Worm (Caenorhabditis elegans): ENCODE data around the gene F59B10.6.

Gene F59B10.6

ce11 chrII:10569498-10569897 is 45.2 kb upstream of the F59B10.6 start (continued):
- TF ChIP-seq D2030.7 (GFP tag; IDR thresholded peaks at IDR 0.05) (no peak), attf-6 (GFP tag; IDR thresholded peaks at IDR 0.05) (no peak), nfya-2 (GFP tag; IDR thresholded peaks at IDR 0.05) (no peak), ztf-26 (tag; optimal IDR thresholded peaks at IDR 0.05) (no peak)

- TF ChIP-seq ztf-28 (GFP tag; IDR thresholded peaks at IDR 0.05) (no peak), zfh-2 (GFP tag; conservative IDR thresholded peaks at IDR 0.05) (peak; percentile 59)
Observed at ce11 chrII:10566458-10566857, 42.2 kb upstream of the F59B10.6 start.

ce11 chrII:10564578-10564977 is 40.3 kb upstream of the F59B10.6 start, which contains the start of the genes C06A1.6 and C06A1.7:
Gene C06A1.6 (minus strand): TSS chrII:10564678.
Gene C06A1.7 (plus strand): TSS chrII:10564891.
- no peak for TF ChIP-seq Y53G8AR.9 (GFP tag; conservative IDR thresholded peaks at IDR 0.05)
- TF ChIP-seq nhr-80 (tag; optimal IDR thresholded peaks at IDR 0.05) = no peak
- no peak for TF ChIP-seq efl-1 (GFP tag; optimal IDR thresholded peaks at IDR 0.05)
- no peak for TF ChIP-seq ceh-27 (GFP tag; optimal IDR thresholded peaks at IDR 0.05)
- no peak for TF ChIP-seq nfyb-1 (GFP tag; IDR thresholded peaks at IDR 0.05)
- TF ChIP-seq ztf-18 (tag; optimal IDR thresholded peaks at IDR 0.05) = no peak
- no peak for TF ChIP-seq lin-35 (GFP tag; optimal IDR thresholded peaks at IDR 0.05)
- TF ChIP-seq nhr-27 (tag; optimal IDR thresholded peaks at IDR 0.05) = no peak
- no peak for TF ChIP-seq B0261.1 (tag; optimal IDR thresholded peaks at IDR 0.05)
- TF ChIP-seq lsy-27 (tag; optimal IDR thresholded peaks at IDR 0.05; ENCODE audit: borderline replicate concordance, insufficient read depth) = no peak
- TF ChIP-seq nfya-2 (GFP tag; IDR thresholded peaks at IDR 0.05) = no peak
- no peak for TF ChIP-seq mxl-1 (tag; optimal IDR thresholded peaks at IDR 0.05)
- TF ChIP-seq tbx-9 (tag; optimal IDR thresholded peaks at IDR 0.05; ENCODE audit: borderline replicate concordance) = no peak
- no peak for TF ChIP-seq lin-40 (tag; optimal IDR thresholded peaks at IDR 0.05)

DNA sequence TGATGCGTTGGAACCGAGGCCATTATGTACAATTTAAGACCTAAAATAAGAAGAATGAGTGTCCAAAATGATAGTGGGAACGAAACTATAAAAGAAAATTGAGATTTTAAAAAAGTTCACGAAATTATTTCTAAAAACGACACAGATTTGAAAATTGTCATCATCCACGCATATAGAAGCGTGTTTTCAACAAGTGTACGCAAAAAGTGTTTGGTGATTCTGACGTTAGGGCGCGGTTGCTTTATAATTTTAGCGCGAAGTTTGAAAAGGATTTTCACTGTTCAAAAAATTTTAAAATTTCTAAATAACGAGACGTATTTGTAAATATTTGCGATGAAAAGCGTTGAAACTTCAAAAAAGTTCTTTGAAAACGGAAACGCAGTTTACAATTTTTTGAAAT is 39.1 kb upstream of the F59B10.6 start, which contains the start of gene cdc-48.1:
Gene cdc-48.1 (minus strand): TSS at position 40 of the 400 bp plus-strand sequence.
- peak; percentile 100 for TF ChIP-seq lin-54 (GFP tag; optimal IDR thresholded peaks at IDR 0.05)
- peak; percentile 83; the same call in 1 of the 2 replicates for TF ChIP-seq sea-2 (GFP tag; IDR thresholded peaks at IDR 0.05)
- TF ChIP-seq madf-8 (GFP tag; conservative IDR thresholded peaks at IDR 0.05) = peak; percentile 94
- peak; percentile 86 for TF ChIP-seq mes-4 (tag; optimal IDR thresholded peaks at IDR 0.05)
- TF ChIP-seq hrde-1 (tag; optimal IDR thresholded peaks at IDR 0.05; ENCODE audit: borderline replicate concordance) = peak; percentile 96
- peak; percentile 92 for TF ChIP-seq nhr-120 (GFP tag; IDR thresholded peaks at IDR 0.05)
- peak; percentile 98 for TF ChIP-seq snpc-1.3 (tag; optimal IDR thresholded peaks at IDR 0.05; ENCODE audit: insufficient read depth)
- TF ChIP-seq ZK185.1 (tag; optimal IDR thresholded peaks at IDR 0.05; ENCODE audit: poor library complexity, severe bottlenecking) = peak; percentile 99
- peak; percentile 97 for TF ChIP-seq ztf-28 (GFP tag; IDR thresholded peaks at IDR 0.05)
- no peak for TF ChIP-seq nhr-179 (tag; optimal IDR thresholded peaks at IDR 0.05)
- peak; percentile 82 for TF ChIP-seq mel-28 (tag; optimal IDR thresholded peaks at IDR 0.05; ENCODE audit: borderline replicate concordance)
- TF ChIP-seq T26A5.8 (tag; optimal IDR thresholded peaks at IDR 0.05) = peak; percentile 56
- TF ChIP-seq ceh-100 (GFP tag; IDR thresholded peaks at IDR 0.05) = peak; percentile 94
- TF ChIP-seq snpc-4 (GFP tag; optimal IDR thresholded peaks at IDR 0.05) = peak; percentile 91
- TF ChIP-seq snpc-4 (tag; optimal IDR thresholded peaks at IDR 0.05) = peak; percentile 92 to 95 (median 93)
- TF ChIP-seq pbrm-1 (GFP tag; IDR thresholded peaks at IDR 0.05) = peak; percentile 100
- TF ChIP-seq ama-1 (optimal IDR thresholded peaks at IDR 0.05) = no peak
- peak; percentile 76 to 79 for TF ChIP-seq ama-1 (GFP tag; optimal IDR thresholded peaks at IDR 0.05)
- peak; percentile 84 for TF ChIP-seq F57A8.1 (GFP tag; optimal IDR thresholded peaks at IDR 0.05)
- peak; percentile 95 for TF ChIP-seq F22D6.2 (tag; optimal IDR thresholded peaks at IDR 0.05)
- TF ChIP-seq dox-1 (GFP tag; IDR thresholded peaks at IDR 0.05) = peak; percentile 100
- TF ChIP-seq hlh-12 (tag; optimal IDR thresholded peaks at IDR 0.05) = no peak
- TF ChIP-seq let-526 (GFP tag; IDR thresholded peaks at IDR 0.05) = peak; percentile 98
- peak; percentile 99 for TF ChIP-seq rcor-1 (GFP tag; IDR thresholded peaks at IDR 0.05)
- peak; percentile 98 for TF ChIP-seq madf-3 (GFP tag; IDR thresholded peaks at IDR 0.05)
- peak; percentile 11 for TF ChIP-seq dpff-1 (tag; optimal IDR thresholded peaks at IDR 0.05)
- no peak for TF ChIP-seq hlh-26 (GFP tag; conservative IDR thresholded peaks at IDR 0.05)

All from whole organism, young adult.